Worm (Caenorhabditis elegans) whole organism, young adult: Measurements from ENCODE around the gene twk-42.

Source experiments
- B0261.1 ChIP-seq: sonication (generic microtip); optimal IDR thresholded peaks from 2 replicates; lab custom pipeline; 2016; ENCODE audit warnings: mild to moderate bottlenecking, missing genetic modification characterization, moderate library complexity, missing compliant biosample characterization
- B0336.3 ChIP-seq: fragments of 200-800 bp; sonication (Bioruptor generic); IDR thresholded peaks from 2 replicates; pipeline ENCODE4 v1.3.6; 2022; ENCODE audit warnings: missing genetic modification characterization, missing compliant biosample characterization
- C17E4.6 ChIP-seq: fragments of 200-800 bp; sonication (Bioruptor generic); IDR thresholded peaks from 2 replicates; pipeline ENCODE4 v1.3.6; 2022; ENCODE audit warnings: missing genetic modification reagents, missing genetic modification characterization, missing compliant biosample characterization
- F23B12.7 ChIP-seq: sonication (generic microtip); optimal IDR thresholded peaks from 2 replicates; lab custom pipeline; 2017; ENCODE audit warnings: missing genetic modification characterization, mild to moderate bottlenecking, missing compliant biosample characterization, antibody characterized with exemption, moderate library complexity; ENCODE audit not compliant: insufficient read depth
- F33H1.4 ChIP-seq: fragments of 200-800 bp; sonication (Bioruptor generic); IDR thresholded peaks from 2 replicates; pipeline ENCODE4 v1.3.6; 2022; ENCODE audit warnings: missing genetic modification reagents, missing genetic modification characterization, missing compliant biosample characterization
- F49E8.2 ChIP-seq: sonication (generic microtip); optimal IDR thresholded peaks from 3 replicates; lab custom pipeline; 2017; ENCODE audit warnings: missing genetic modification characterization, mild to moderate bottlenecking, missing compliant biosample characterization, antibody characterized with exemption, moderate library complexity; ENCODE audit not compliant: insufficient read depth
- T26A5.8 ChIP-seq: sonication (generic microtip); optimal IDR thresholded peaks from 2 replicates; lab custom pipeline; 2016; ENCODE audit warnings: missing genetic modification characterization, missing compliant biosample characterization
- Y53G8AR.9 ChIP-seq: fragments of 200-800 bp; sonication (Bioruptor generic); conservative IDR thresholded peaks from 2 replicates; pipeline ENCODE4 v1.3.6; 2022; ENCODE audit warnings: missing genetic modification reagents, missing genetic modification characterization, missing compliant biosample characterization
- attf-3 ChIP-seq: fragments of 200-800 bp; sonication (Bioruptor generic); conservative IDR thresholded peaks from 2 replicates; pipeline ENCODE4 v1.3.6; 2022; ENCODE audit warnings: missing genetic modification reagents, missing genetic modification characterization, missing compliant biosample characterization
- ceh-79 ChIP-seq: sonication (generic microtip); optimal IDR thresholded peaks from 2 replicates; lab custom pipeline; 2017; ENCODE audit warnings: mild to moderate bottlenecking, missing genetic modification characterization, missing compliant biosample characterization
- ceh-91 ChIP-seq: fragments of 200-800 bp; sonication (Bioruptor generic); IDR thresholded peaks from 2 replicates; pipeline ENCODE4 v1.3.6; 2022; ENCODE audit warnings: missing genetic modification reagents, missing genetic modification characterization, missing compliant biosample characterization
- chd-7 ChIP-seq: sonication (generic microtip); optimal IDR thresholded peaks from 2 replicates; lab custom pipeline; 2016; ENCODE audit warnings: mild to moderate bottlenecking, missing genetic modification characterization, moderate library complexity, missing compliant biosample characterization
- dpff-1 ChIP-seq: sonication (generic microtip); optimal IDR thresholded peaks from 2 replicates; lab custom pipeline; 2017; ENCODE audit warnings: mild to moderate bottlenecking, missing genetic modification characterization, missing compliant biosample characterization
- dpl-1 ChIP-seq: fragments of 150-350 bp; optimal IDR thresholded peaks from 2 replicates; lab custom pipeline; 2014; ENCODE audit warnings: missing biosample characterization, missing genetic modification reagents, missing genetic modification characterization
- egl-44 ChIP-seq: fragments of 200-800 bp; sonication (Bioruptor generic); IDR thresholded peaks from 2 replicates; pipeline ENCODE4 v1.3.6; 2022; ENCODE audit warnings: missing genetic modification reagents, missing genetic modification characterization, missing compliant biosample characterization
- gei-17 ChIP-seq: fragments of 200-800 bp; sonication (Bioruptor generic); optimal IDR thresholded peaks from 2 replicates; lab custom pipeline; 2018; ENCODE audit warnings: mild to moderate bottlenecking, missing genetic modification characterization, missing compliant biosample characterization
- hrde-1 ChIP-seq: sonication (generic microtip); optimal IDR thresholded peaks from 2 replicates; lab custom pipeline; 2016; ENCODE audit warnings: missing genetic modification characterization, mild to moderate bottlenecking, missing compliant biosample characterization, moderate library complexity, missing genotype, missing genetic modification reagents, borderline replicate concordance
- let-607 ChIP-seq, 2 experiments: fragments of 200-800 bp in 1 of 2; sonication (Bioruptor generic) in 1 of 2; sonication (generic microtip) in 1 of 2; optimal IDR thresholded peaks; 2 replicates each; lab custom pipeline; 2016 to 2018; ENCODE audit warnings: mild to moderate bottlenecking in 2 of 2, missing compliant biosample characterization in 2 of 2, missing genetic modification characterization in 2 of 2, moderate library complexity in 2 of 2, missing genotype in 1 of 2
- lin-35 ChIP-seq, 3 experiments: fragments of 150-350 bp in 2 of 3; sonication (generic microtip) in 1 of 3; optimal IDR thresholded peaks; 2 replicates each; lab custom pipeline; 2014 to 2018; ENCODE audit warnings: missing biosample characterization in 3 of 3, missing genetic modification characterization in 3 of 3, missing genetic modification reagents in 3 of 3
- nfyb-1 ChIP-seq: fragments of 200-800 bp; sonication (Bioruptor generic); IDR thresholded peaks from 2 replicates; pipeline ENCODE4 v1.3.6; 2022; ENCODE audit warnings: missing genetic modification reagents, missing genetic modification characterization, missing compliant biosample characterization
- nhr-120 ChIP-seq: fragments of 200-800 bp; sonication (Bioruptor generic); IDR thresholded peaks from 2 replicates; pipeline ENCODE4 v1.3.6; 2022; ENCODE audit warnings: missing genetic modification characterization, missing compliant biosample characterization
- nhr-80 ChIP-seq: sonication (generic microtip); optimal IDR thresholded peaks from 2 replicates; lab custom pipeline; 2016; ENCODE audit warnings: missing genetic modification characterization, missing compliant biosample characterization
- sdz-38 ChIP-seq: sonication (generic microtip); optimal IDR thresholded peaks from 2 replicates; lab custom pipeline; 2016; ENCODE audit warnings: missing genotype, missing genetic modification characterization, missing compliant biosample characterization
- sea-2 ChIP-seq: fragments of 200-800 bp; sonication (Bioruptor generic); IDR thresholded peaks from 2 replicates; pipeline ENCODE4 v1.3.6; 2022; ENCODE audit warnings: missing genetic modification characterization, missing compliant biosample characterization
- sptf-2 ChIP-seq: fragments of 200-800 bp; sonication (Bioruptor generic); optimal IDR thresholded peaks from 2 replicates; lab custom pipeline; 2018; ENCODE audit warnings: mild to moderate bottlenecking, missing genetic modification characterization, missing compliant biosample characterization
- tlf-1 ChIP-seq: fragments of 200-800 bp; sonication (Bioruptor generic); optimal IDR thresholded peaks from 2 replicates; lab custom pipeline; 2018; ENCODE audit warnings: mild to moderate bottlenecking, missing genetic modification characterization, missing compliant biosample characterization
- unc-130 ChIP-seq: sonication (generic microtip); optimal IDR thresholded peaks from 2 replicates; lab custom pipeline; 2016; ENCODE audit warnings: missing genetic modification reagents, missing genetic modification characterization, missing compliant biosample characterization
- unc-62 ChIP-seq: fragments of 150-350 bp; optimal IDR thresholded peaks from 2 replicates; lab custom pipeline; 2014; ENCODE audit warnings: missing biosample characterization, missing genetic modification reagents, missing genetic modification characterization
- zfh-2 ChIP-seq: fragments of 200-800 bp; sonication (Bioruptor generic); conservative IDR thresholded peaks from 2 replicates; pipeline ENCODE4 v1.3.6; 2022; ENCODE audit warnings: missing genetic modification reagents, missing genetic modification characterization, missing compliant biosample characterization
- ztf-22 ChIP-seq: fragments of 200-800 bp; sonication (Bioruptor generic); optimal IDR thresholded peaks from 2 replicates; lab custom pipeline; 2018; ENCODE audit warnings: mild to moderate bottlenecking, missing genetic modification characterization, moderate library complexity, missing compliant biosample characterization
- ztf-25 ChIP-seq: fragments of 200-800 bp; sonication (Bioruptor generic); IDR thresholded peaks from 2 replicates; pipeline ENCODE4 v1.3.6; 2022; ENCODE audit warnings: missing genetic modification reagents, missing genetic modification characterization, missing compliant biosample characterization
- ztf-26 ChIP-seq: sonication (generic microtip); optimal IDR thresholded peaks from 2 replicates; lab custom pipeline; 2017; ENCODE audit warnings: missing genetic modification characterization, missing compliant biosample characterization
- ztf-28 ChIP-seq: fragments of 200-800 bp; sonication (Bioruptor generic); IDR thresholded peaks from 2 replicates; pipeline ENCODE4 v1.3.6; 2022; ENCODE audit warnings: missing genetic modification reagents, missing genetic modification characterization, missing compliant biosample characterization
- ztf-3 ChIP-seq: fragments of 200-800 bp; sonication (Bioruptor generic); optimal IDR thresholded peaks from 2 replicates; lab custom pipeline; 2018; ENCODE audit warnings: mild to moderate bottlenecking, missing genetic modification characterization, missing compliant biosample characterization

twk-42 gene

DNA sequence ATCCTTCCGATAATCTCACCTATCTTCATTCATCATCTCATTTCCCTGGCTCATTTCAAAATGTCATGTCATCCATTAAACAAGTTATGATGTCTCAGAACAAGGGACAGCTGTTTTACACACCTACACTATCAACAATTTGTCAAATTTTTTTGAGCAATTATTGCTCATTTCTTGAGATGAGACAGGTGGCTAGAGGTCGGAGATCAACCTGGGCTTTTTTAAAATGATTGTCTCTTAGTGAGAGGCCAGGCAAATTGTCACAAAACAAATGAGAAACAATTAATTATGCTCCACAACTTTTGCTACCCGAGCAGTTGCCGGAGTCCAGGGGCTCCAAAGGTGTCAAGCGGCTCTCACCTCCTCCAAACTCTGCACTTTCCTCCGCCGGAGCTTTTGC lies 3.7 kb downstream of the twk-42 start:
- TF ChIP-seq sea-2 (GFP tag; lab: Robert Waterston, UW) (no peak), F33H1.4 (GFP tag; lab: Robert Waterston, UW) (no peak), ceh-91 (GFP tag; lab: Robert Waterston, UW) (no peak), unc-62 (GFP tag; lab: Kevin White, UChicago) (no peak), tlf-1 (no peak), ztf-3 (GFP tag; lab: Kevin White, UChicago) (no peak), ceh-79 (tag; lab: Kevin White, UChicago) (no peak), Y53G8AR.9 (no peak), F23B12.7 (no peak)

ce11 chrV:17728336-17728735 lies 4.1 kb downstream of the twk-42 start:
- TF ChIP-seq sea-2 (GFP tag; lab: Robert Waterston, UW), result no peak
- TF ChIP-seq nhr-120 (GFP tag; lab: Robert Waterston, UW), result no peak
- no peak for TF ChIP-seq T26A5.8 (tag; lab: Kevin White, UChicago)
- TF ChIP-seq dpff-1 (tag; lab: Kevin White, UChicago), result no peak
- TF ChIP-seq sptf-2 (GFP tag; lab: Kevin White, UChicago), result no peak
- no peak for TF ChIP-seq gei-17
- TF ChIP-seq ztf-26 (tag; lab: Kevin White, UChicago), result no peak
- TF ChIP-seq B0336.3 (GFP tag; lab: Robert Waterston, UW), result no peak
- TF ChIP-seq C17E4.6 (GFP tag; lab: Robert Waterston, UW), result no peak
- TF ChIP-seq ztf-22 (GFP tag; lab: Kevin White, UChicago), result no peak
- TF ChIP-seq nfyb-1, result no peak
- TF ChIP-seq egl-44, result no peak
- TF ChIP-seq B0261.1 (tag; lab: Kevin White, UChicago), result no peak
- TF ChIP-seq unc-130 (GFP tag; lab: Kevin White, UChicago), result no peak
- no peak for TF ChIP-seq let-607 (tag; optimal IDR thresholded peaks at IDR 0.05; lab: Kevin White, UChicago)
- TF ChIP-seq hrde-1 (tag; lab: Kevin White, UChicago), result no peak
- TF ChIP-seq ztf-25, result no peak
- no peak for TF ChIP-seq ztf-28 (GFP tag; lab: Robert Waterston, UW)
- TF ChIP-seq, all 124 proteins: peak for 0

- TF ChIP-seq attf-3 (no peak), C17E4.6 (GFP tag; lab: Robert Waterston, UW) (no peak), zfh-2 (no peak), sdz-38 (tag; lab: Kevin White, UChicago) (no peak), lin-35 (GFP tag; optimal IDR thresholded peaks at IDR 0.05; lab: Kevin White, UChicago) (no peak), chd-7 (no peak), tlf-1 (no peak)
These were observed 7.7 kb downstream of the twk-42 start, which contains the start of gene fat-5 for ce11 chrV:17724704-17725103. fat-5 (plus strand) TSS chrV:17725004.

DNA sequence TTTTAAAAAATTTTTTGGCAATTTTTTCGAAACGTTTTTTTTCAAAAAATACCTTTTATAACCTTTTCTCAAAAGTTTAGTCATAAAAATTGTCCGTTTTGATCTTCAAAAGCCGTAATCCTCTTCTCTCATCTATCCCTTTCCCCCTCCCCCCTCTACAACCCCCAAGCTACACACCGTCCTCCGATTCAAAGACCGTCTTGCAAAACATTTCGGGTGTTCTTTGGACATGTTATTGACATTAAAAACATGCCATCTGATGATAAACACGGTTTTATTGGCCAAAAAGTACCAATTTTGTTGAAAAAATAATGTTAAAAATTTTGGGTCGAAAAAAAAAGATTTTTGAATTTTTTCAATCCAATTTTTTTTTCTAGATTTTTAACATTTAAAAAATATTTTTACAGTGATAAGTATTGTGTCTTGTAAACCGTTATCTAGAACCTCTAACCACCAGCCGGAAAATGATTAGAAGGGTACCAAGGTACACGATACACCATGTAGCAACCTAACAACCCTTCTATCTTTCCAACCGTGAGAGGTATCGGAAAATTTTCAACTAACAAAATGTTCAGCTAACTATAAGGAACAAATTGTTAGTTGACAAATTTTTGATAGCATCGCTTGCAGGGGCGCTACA lies 9.2 kb downstream of the twk-42 start:
- TF ChIP-seq F49E8.2 (tag; lab: Kevin White, UChicago) (no peak), dpl-1 (GFP tag; lab: Kevin White, UChicago) (no peak), nhr-80 (tag; lab: Kevin White, UChicago) (peak; percentile 44), Y53G8AR.9 (no peak)
